Worm (Caenorhabditis elegans): ENCODE measurements around the gene haf-2.

- no peak for TF ChIP-seq unc-62 (GFP tag; optimal IDR thresholded peaks at IDR 0.05)
- TF ChIP-seq pqm-1 (tag; optimal IDR thresholded peaks at IDR 0.05): no peak
- TF ChIP-seq nhr-43 (tag; optimal IDR thresholded peaks at IDR 0.05; ENCODE audit: poor library complexity, severe bottlenecking): no peak
- TF ChIP-seq pha-4 (tag; optimal IDR thresholded peaks at IDR 0.05): no peak
- TF ChIP-seq lin-15B (tag; optimal IDR thresholded peaks at IDR 0.05): no peak
- TF ChIP-seq mml-1 (tag; optimal IDR thresholded peaks at IDR 0.05): no peak
- TF ChIP-seq nhr-237 (tag; optimal IDR thresholded peaks at IDR 0.05): no peak
- TF ChIP-seq ztf-4 (tag; optimal IDR thresholded peaks at IDR 0.05): no peak
- TF ChIP-seq unc-39 (tag; optimal IDR thresholded peaks at IDR 0.05): no peak
- TF ChIP-seq nhr-25 (tag; optimal IDR thresholded peaks at IDR 0.05): peak; percentile 67
Observed at ce11 chrII:7352507-7352906, 3.7 kb downstream of the haf-2 start, which contains the start of gene hsp-4.
